Fruit fly (Drosophila melanogaster) whole organism, wandering third instar larva: ENCODE measurements around the gene CG13606.

ENCODE experiments used
- Rel ChIP-seq, 2 experiments: fragments of 200-800 bp; sonication (Bioruptor generic) in 1 of 2; optimal IDR thresholded peaks; 2 replicates in 1 of 2; 3 replicates in 1 of 2; lab custom pipeline; 2016 to 2019; ENCODE audit warnings: mild to moderate bottlenecking in 2 of 2, missing biosample characterization in 2 of 2, missing genetic modification characterization in 2 of 2, moderate library complexity in 1 of 2
- fru ChIP-seq: fragments of 200-800 bp; sonication (Bioruptor generic); optimal IDR thresholded peaks from 3 replicates; lab custom pipeline; 2016; ENCODE audit warnings: missing biosample characterization, mild to moderate bottlenecking, missing genetic modification characterization
- psq ChIP-seq: fragments of 200-800 bp; sonication (Bioruptor generic); optimal IDR thresholded peaks from 3 replicates; lab custom pipeline; 2017; ENCODE audit warnings: missing biosample characterization, mild to moderate bottlenecking, missing genetic modification characterization, moderate library complexity
- tai ChIP-seq: sonication (Bioruptor generic); optimal IDR thresholded peaks from 2 replicates; lab custom pipeline; 2016; ENCODE audit warnings: missing biosample characterization, missing genetic modification characterization

DNA sequence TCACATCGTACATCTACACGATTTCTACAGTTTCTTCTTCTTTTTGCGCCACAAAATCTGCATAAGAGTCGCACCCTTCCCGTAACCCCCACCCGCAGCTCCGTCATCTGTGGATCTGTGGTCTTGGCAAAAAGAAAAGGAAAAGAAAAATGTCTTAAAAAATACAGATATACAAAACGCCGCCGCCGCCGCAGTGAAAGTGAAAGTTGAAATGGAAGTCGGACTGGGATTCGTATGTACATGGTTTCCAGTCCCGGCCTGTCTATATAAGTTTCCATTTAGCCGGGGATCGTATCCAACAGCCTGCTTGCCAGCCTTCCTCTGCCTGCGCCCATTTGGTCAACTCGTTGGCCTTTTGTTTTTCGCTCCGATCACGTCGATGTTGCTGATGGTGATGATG is 43.6 kb downstream of the CG13606 start:
- no peak for TF ChIP-seq fru (GFP tag; lab: Kevin White, UChicago)
- TF ChIP-seq tai (GFP tag; lab: Kevin White, UChicago), result no peak
- TF ChIP-seq psq (GFP tag; lab: Kevin White, UChicago), result no peak
- TF ChIP-seq Rel (GFP tag; optimal IDR thresholded peaks at IDR 0.05; lab: Kevin White, UChicago), result no peak
- TF ChIP-seq Rel (tag; optimal IDR thresholded peaks at IDR 0.05; lab: Kevin White, UChicago), result no peak
